Fruit fly (Drosophila melanogaster) whole organism, embryonic: Measurements from ENCODE around the gene msl-3.

Experiments
- Bdp1 ChIP-seq: fragments of 200-800 bp; sonication (Bioruptor generic); optimal IDR thresholded peaks from 3 replicates; lab custom pipeline; 2016; ENCODE audit warnings: missing biosample characterization, missing genetic modification characterization
- CG1024 ChIP-seq: fragments of 200-800 bp; sonication (Bioruptor generic); IDR thresholded peaks from 2 replicates; pipeline ENCODE4 v1.3.6; 2022; ENCODE audit warnings: missing biosample characterization, missing genetic modification characterization
- CG10366 ChIP-seq: fragments of 200-800 bp; sonication (Bioruptor generic); IDR thresholded peaks from 2 replicates; pipeline ENCODE4 v1.3.6; 2022; ENCODE audit warnings: missing biosample characterization, missing genetic modification characterization
- CG11695 ChIP-seq: fragments of 200-800 bp; sonication (Bioruptor generic); IDR thresholded peaks from 3 replicates; pipeline ENCODE4 v1.3.6; 2022; ENCODE audit warnings: missing biosample characterization, missing genetic modification characterization
- CG11696 ChIP-seq: fragments of 200-800 bp; sonication (Bioruptor generic); IDR thresholded peaks from 2 replicates; pipeline ENCODE4 v1.3.6; 2022; ENCODE audit warnings: missing biosample characterization, missing genetic modification characterization
- CG12744 ChIP-seq: fragments of 200-800 bp; sonication (Bioruptor generic); optimal IDR thresholded peaks from 2 replicates; lab custom pipeline; 2016; ENCODE audit warnings: missing biosample characterization, missing genetic modification characterization
- CG14050 ChIP-seq: fragments of 200-800 bp; sonication (Bioruptor generic); IDR thresholded peaks from 3 replicates; pipeline ENCODE4 v1.3.6; 2022; ENCODE audit warnings: missing biosample characterization, missing genetic modification characterization
- CG15073 ChIP-seq: fragments of 200-800 bp; sonication (Bioruptor generic); optimal IDR thresholded peaks from 2 replicates; lab custom pipeline; 2016; ENCODE audit warnings: missing biosample characterization, missing genetic modification characterization
- CG16813 ChIP-seq: fragments of 200-800 bp; sonication (Bioruptor generic); IDR thresholded peaks from 3 replicates; pipeline ENCODE4 v1.3.6; 2022; ENCODE audit warnings: missing biosample characterization, missing genetic modification characterization; ENCODE audit not compliant: partially characterized antibody
- CG17385 ChIP-seq: fragments of 200-800 bp; sonication (Bioruptor generic); optimal IDR thresholded peaks from 3 replicates; lab custom pipeline; 2018; ENCODE audit warnings: missing biosample characterization, mild to moderate bottlenecking, missing genetic modification characterization
- CG2120 ChIP-seq: fragments of 200-800 bp; sonication (Bioruptor generic); optimal IDR thresholded peaks from 3 replicates; lab custom pipeline; 2016; ENCODE audit warnings: missing biosample characterization, missing genetic modification characterization
- CG2712 ChIP-seq: fragments of 200-800 bp; optimal IDR thresholded peaks from 3 replicates; lab custom pipeline; 2019; ENCODE audit warnings: missing biosample characterization, mild to moderate bottlenecking, missing genetic modification characterization, moderate library complexity
- CG3281 ChIP-seq: fragments of 200-800 bp; sonication (Bioruptor generic); optimal IDR thresholded peaks from 3 replicates; lab custom pipeline; 2017; ENCODE audit warnings: missing biosample characterization, mild to moderate bottlenecking, missing genetic modification characterization
- CG33557 ChIP-seq: fragments of 200-800 bp; sonication (Bioruptor generic); optimal IDR thresholded peaks from 2 replicates; lab custom pipeline; 2019; ENCODE audit warnings: missing biosample characterization, mild to moderate bottlenecking, missing genetic modification characterization, moderate library complexity
- CG4707 ChIP-seq: fragments of 200-800 bp; sonication (Bioruptor generic); optimal IDR thresholded peaks from 2 replicates; lab custom pipeline; 2018; ENCODE audit warnings: missing biosample characterization, mild to moderate bottlenecking, missing genetic modification characterization, moderate library complexity
- CG4730 ChIP-seq: fragments of 200-800 bp; sonication (Bioruptor generic); IDR thresholded peaks from 2 replicates; pipeline ENCODE4 v1.3.6; 2022; ENCODE audit warnings: missing biosample characterization, missing genetic modification characterization
- CG6254 ChIP-seq: fragments of 200-800 bp; sonication (Bioruptor generic); optimal IDR thresholded peaks from 3 replicates; lab custom pipeline; 2017; ENCODE audit warnings: mild to moderate bottlenecking, missing biosample characterization, missing genetic modification reagents, missing genetic modification characterization
- CG7556 ChIP-seq: fragments of 200-800 bp; sonication (Bioruptor generic); optimal IDR thresholded peaks from 2 replicates; lab custom pipeline; 2017; ENCODE audit warnings: missing biosample characterization, mild to moderate bottlenecking, missing genetic modification characterization
- CG8388 ChIP-seq: fragments of 200-800 bp; sonication (Bioruptor generic); optimal IDR thresholded peaks from 2 replicates; lab custom pipeline; 2019; ENCODE audit warnings: missing biosample characterization, mild to moderate bottlenecking, missing genetic modification characterization, moderate library complexity
- CG9727 ChIP-seq: fragments of 200-800 bp; sonication (Bioruptor generic); optimal IDR thresholded peaks from 3 replicates; lab custom pipeline; 2017; ENCODE audit warnings: missing biosample characterization, mild to moderate bottlenecking, missing genetic modification characterization
- CHES-1-like ChIP-seq: fragments of 200-800 bp; sonication (Bioruptor generic); optimal IDR thresholded peaks from 2 replicates; lab custom pipeline; 2016; ENCODE audit warnings: missing biosample characterization, missing genetic modification characterization
- D ChIP-seq, 2 experiments: fragments of 200-800 bp in 1 of 2; fragments of >200 bp in 1 of 2; sonication (Bioruptor generic) in 1 of 2; optimal IDR thresholded peaks; 2 replicates in 1 of 2; 3 replicates in 1 of 2; lab custom pipeline; 2017; ENCODE audit warnings: mild to moderate bottlenecking in 1 of 2, missing biosample characterization in 1 of 2, missing genetic modification characterization in 1 of 2, missing genetic modification reagents in 1 of 2
- D19A ChIP-seq: fragments of 200-800 bp; optimal IDR thresholded peaks from 3 replicates; lab custom pipeline; 2019; ENCODE audit warnings: missing biosample characterization, mild to moderate bottlenecking, missing genetic modification characterization, moderate library complexity
- ERR ChIP-seq: fragments of 200-800 bp; sonication (Bioruptor generic); optimal IDR thresholded peaks from 2 replicates; lab custom pipeline; 2016; ENCODE audit warnings: missing biosample characterization, missing genetic modification characterization
- Ets65A ChIP-seq: fragments of 200-800 bp; sonication (Bioruptor generic); peaks from one replicate; lab custom pipeline; 2016; ENCODE audit warnings: missing biosample characterization, missing genetic modification characterization
- Hr51 ChIP-seq, 2 experiments: fragments of 200-800 bp; sonication (Bioruptor generic); optimal IDR thresholded peaks; 2 replicates in 1 of 2; 3 replicates in 1 of 2; lab custom pipeline; 2016 to 2018; ENCODE audit warnings: missing biosample characterization in 2 of 2, missing genetic modification characterization in 2 of 2, mild to moderate bottlenecking in 1 of 2, moderate library complexity in 1 of 2
- Kr ChIP-seq: fragments of 200-800 bp; sonication (Bioruptor generic); optimal IDR thresholded peaks from 2 replicates; lab custom pipeline; 2017; ENCODE audit warnings: missing biosample characterization, mild to moderate bottlenecking, missing genetic modification characterization
- MTF-1 ChIP-seq: fragments of 200-800 bp; sonication (Bioruptor generic); optimal IDR thresholded peaks from 2 replicates; lab custom pipeline; 2018; ENCODE audit warnings: missing biosample characterization, mild to moderate bottlenecking, missing genetic modification characterization, borderline replicate concordance
- Meics ChIP-seq: fragments of 200-800 bp; sonication (Bioruptor generic); optimal IDR thresholded peaks from 2 replicates; lab custom pipeline; 2017; ENCODE audit warnings: missing biosample characterization, mild to moderate bottlenecking, missing genetic modification characterization
- NK7.1 ChIP-seq: fragments of 200-800 bp; sonication (Bioruptor generic); optimal IDR thresholded peaks from 3 replicates; lab custom pipeline; 2016; ENCODE audit warnings: missing biosample characterization, missing genetic modification characterization
- Nf-YB ChIP-seq: fragments of 200-800 bp; sonication (Bioruptor generic); optimal IDR thresholded peaks from 3 replicates; lab custom pipeline; 2019; ENCODE audit warnings: missing biosample characterization, mild to moderate bottlenecking, missing genetic modification characterization, moderate library complexity
- amos ChIP-seq: fragments of 200-800 bp; sonication (Bioruptor generic); IDR thresholded peaks from 2 replicates; pipeline ENCODE4 v1.3.6; 2022; ENCODE audit warnings: missing biosample characterization, missing genetic modification characterization; ENCODE audit not compliant: partially characterized antibody
- bsh ChIP-seq, 2 experiments: fragments of 200-800 bp; sonication (Bioruptor generic); optimal IDR thresholded peaks; 2 replicates each; lab custom pipeline; 2017 to 2018; ENCODE audit warnings: mild to moderate bottlenecking in 2 of 2, missing biosample characterization in 2 of 2, missing genetic modification characterization in 2 of 2, moderate library complexity in 1 of 2
- chif ChIP-seq, 2 experiments: fragments of 200-800 bp; sonication (Bioruptor generic); optimal IDR thresholded peaks; 3 replicates each; lab custom pipeline; 2016; ENCODE audit warnings: missing biosample characterization in 2 of 2, missing genetic modification characterization in 2 of 2
- dan ChIP-seq: fragments of 200-800 bp; sonication (Bioruptor generic); IDR thresholded peaks from 2 replicates; pipeline ENCODE4 v1.3.6; 2022; ENCODE audit warnings: missing biosample characterization, missing genetic modification characterization
- dmrt11E ChIP-seq: fragments of 200-800 bp; sonication (Bioruptor generic); optimal IDR thresholded peaks from 3 replicates; lab custom pipeline; 2018; ENCODE audit warnings: missing biosample characterization, mild to moderate bottlenecking, missing genetic modification characterization, moderate library complexity
- dpn ChIP-seq, 2 experiments: fragments of 200-800 bp; sonication (Bioruptor generic); optimal IDR thresholded peaks; 3 replicates each; lab custom pipeline; 2016; ENCODE audit warnings: missing biosample characterization in 2 of 2, missing genetic modification characterization in 2 of 2
- grn ChIP-seq: fragments of 200-800 bp; sonication (Bioruptor generic); optimal IDR thresholded peaks from 3 replicates; lab custom pipeline; 2017; ENCODE audit warnings: missing biosample characterization, missing genetic modification characterization
- ham ChIP-seq: fragments of 200-800 bp; sonication (Bioruptor generic); IDR thresholded peaks from 2 replicates; pipeline ENCODE4 v1.3.6; 2022; ENCODE audit warnings: missing biosample characterization, missing genetic modification characterization
- mam ChIP-seq: fragments of 200-800 bp; sonication (Bioruptor generic); optimal IDR thresholded peaks from 3 replicates; lab custom pipeline; 2016; ENCODE audit warnings: missing biosample characterization, missing genetic modification characterization
- org-1 ChIP-seq: fragments of 200-800 bp; sonication (Bioruptor generic); optimal IDR thresholded peaks from 2 replicates; lab custom pipeline; 2017; ENCODE audit warnings: missing biosample characterization, missing genetic modification characterization
- otp ChIP-seq: fragments of 200-800 bp; sonication (Bioruptor generic); IDR thresholded peaks from 3 replicates; pipeline ENCODE4, ENCODE4 v1.3.6; 2022; ENCODE audit warnings: missing biosample characterization, missing genetic modification characterization
- p53 ChIP-seq: fragments of 200-800 bp; sonication (Bioruptor generic); optimal IDR thresholded peaks from 2 replicates; lab custom pipeline; 2016; ENCODE audit warnings: missing biosample characterization, missing genetic modification characterization
- shn ChIP-seq: fragments of 200-800 bp; sonication (Bioruptor generic); optimal IDR thresholded peaks from 3 replicates; lab custom pipeline; 2016; ENCODE audit warnings: missing biosample characterization, missing genetic modification characterization
- sisA ChIP-seq: fragments of 200-800 bp; sonication (Bioruptor generic); IDR thresholded peaks from 2 replicates; pipeline ENCODE4 v1.3.6; 2022; ENCODE audit warnings: missing biosample characterization, missing genetic modification characterization
- stwl ChIP-seq: fragments of 200-800 bp; sonication (Bioruptor generic); optimal IDR thresholded peaks from 3 replicates; lab custom pipeline; 2018; ENCODE audit warnings: missing biosample characterization, mild to moderate bottlenecking, missing genetic modification characterization, moderate library complexity
- tx ChIP-seq: fragments of 200-800 bp; sonication (Bioruptor generic); optimal IDR thresholded peaks from 2 replicates; lab custom pipeline; 2016; ENCODE audit warnings: missing biosample characterization, missing genetic modification characterization
- unpg ChIP-seq: fragments of 200-800 bp; sonication (Bioruptor generic); optimal IDR thresholded peaks from 3 replicates; lab custom pipeline; 2018; ENCODE audit warnings: missing biosample characterization, mild to moderate bottlenecking, missing genetic modification characterization, moderate library complexity
- vvl ChIP-seq: fragments of 200-800 bp; sonication (Bioruptor generic); IDR thresholded peaks from 2 replicates; pipeline ENCODE4 v1.3.6; 2022; ENCODE audit warnings: missing biosample characterization, missing genetic modification characterization
- zen2 ChIP-seq: fragments of 200-800 bp; sonication (Bioruptor generic); IDR thresholded peaks from 3 replicates; pipeline ENCODE4 v1.3.6; 2022; ENCODE audit warnings: missing biosample characterization, missing genetic modification characterization; ENCODE audit not compliant: partially characterized antibody

Gene msl-3

dm6 chr3L:7155522-7155978, 30.2 kb upstream of the msl-3 start (continued):
- TF ChIP-seq Nf-YB (GFP tag; lab: Kevin White, UChicago): peak; percentile 14
- no peak for TF ChIP-seq zen2 (GFP tag; lab: Robert Waterston, UW)
- peak; percentile 91 for TF ChIP-seq Ets65A (GFP tag; lab: Kevin White, UChicago)
- TF ChIP-seq CG10366 (GFP tag; lab: Robert Waterston, UW): no peak
- TF ChIP-seq org-1 (GFP tag; lab: Kevin White, UChicago): peak; percentile 26
- peak; percentile 25 for TF ChIP-seq CG3281
- TF ChIP-seq amos (GFP tag; lab: Robert Waterston, UW): no peak
- TF ChIP-seq Hr51 (GFP tag; optimal IDR thresholded peaks at IDR 0.05; lab: Kevin White, UChicago): peak in 1 of 2 experiments; percentile 48
- TF ChIP-seq Bdp1 (GFP tag; lab: Kevin White, UChicago): no peak
- peak; percentile 1 to 21 for TF ChIP-seq dpn (GFP tag; optimal IDR thresholded peaks at IDR 0.05; lab: Kevin White, UChicago)
- TF ChIP-seq chif (GFP tag; optimal IDR thresholded peaks at IDR 0.05; lab: Kevin White, UChicago): peak in 1 of 2 experiments; percentile 16
- peak; percentile 24 for TF ChIP-seq dmrt11E (tag; lab: Kevin White, UChicago)
- no peak for TF ChIP-seq CG14050 (GFP tag; lab: Robert Waterston, UW)
- TF ChIP-seq ham (GFP tag; lab: Robert Waterston, UW): no peak
- peak; percentile 25 for TF ChIP-seq D19A (tag; lab: Kevin White, UChicago)
- TF ChIP-seq CG17385 (GFP tag; lab: Kevin White, UChicago): no peak
- peak; percentile 7 for TF ChIP-seq CG8388 (GFP tag; lab: Kevin White, UChicago)
- no peak for TF ChIP-seq CG16813 (GFP tag; lab: Robert Waterston, UW)
- no peak for TF ChIP-seq D (optimal IDR thresholded peaks at IDR 0.05; lab: Kevin White, UChicago)
- no peak for TF ChIP-seq D (GFP tag; optimal IDR thresholded peaks at IDR 0.05; lab: Kevin White, UChicago)
- TF ChIP-seq grn (GFP tag; lab: Kevin White, UChicago): no peak
- no peak for TF ChIP-seq otp (GFP tag; lab: Robert Waterston, UW)
- TF ChIP-seq shn (GFP tag; lab: Kevin White, UChicago): no peak
- TF ChIP-seq ERR (GFP tag; lab: Kevin White, UChicago): no peak
- peak; percentile 27 for TF ChIP-seq Meics (GFP tag; lab: Kevin White, UChicago)
- peak; percentile 72 for TF ChIP-seq CG7556
- TF ChIP-seq CG12744 (GFP tag; lab: Kevin White, UChicago): no peak
- no peak for TF ChIP-seq p53
- peak; percentile 11 to 37 for TF ChIP-seq bsh (GFP tag; optimal IDR thresholded peaks at IDR 0.05; lab: Kevin White, UChicago)
- TF ChIP-seq CG9727 (GFP tag; lab: Kevin White, UChicago): peak; percentile 45
- peak; percentile 38 for TF ChIP-seq CG2120 (GFP tag; lab: Kevin White, UChicago)
- no peak for TF ChIP-seq CG15073 (GFP tag; lab: Kevin White, UChicago)
- TF ChIP-seq Kr (GFP tag; lab: Kevin White, UChicago): no peak
- TF ChIP-seq CHES-1-like (GFP tag; lab: Kevin White, UChicago): no peak
- no peak for TF ChIP-seq MTF-1 (GFP tag; lab: Kevin White, UChicago)
- TF ChIP-seq CG1024 (GFP tag; lab: Robert Waterston, UW): no peak
- TF ChIP-seq mam: peak; percentile 18
- TF ChIP-seq NK7.1 (GFP tag; lab: Kevin White, UChicago): no peak
- TF ChIP-seq CG11695 (GFP tag; lab: Robert Waterston, UW): no peak
- TF ChIP-seq CG4730 (GFP tag; lab: Robert Waterston, UW): no peak
- no peak; the same call in 1 of the 2 replicates for TF ChIP-seq vvl
- TF ChIP-seq unpg (GFP tag; lab: Kevin White, UChicago): peak; percentile 2
- TF ChIP-seq CG33557: peak; percentile 25
- no peak for TF ChIP-seq CG6254 (GFP tag; lab: Kevin White, UChicago)
- no peak for TF ChIP-seq tx (GFP tag; lab: Kevin White, UChicago)
- TF ChIP-seq CG11696 (GFP tag; lab: Robert Waterston, UW): no peak
- TF ChIP-seq CG4707 (GFP tag; lab: Kevin White, UChicago): no peak
- TF ChIP-seq dan (GFP tag; lab: Robert Waterston, UW): no peak
- 0 out of 2 replicates have a peak, but pooled peaks have one; percentile 4 for TF ChIP-seq sisA (GFP tag; lab: Robert Waterston, UW)
- TF ChIP-seq stwl (tag; lab: Kevin White, UChicago): no peak
- peak; percentile 53 for TF ChIP-seq CG2712 (tag; lab: Kevin White, UChicago)
